Fruit fly (Drosophila melanogaster) whole organism, embryonic: ENCODE measurements around the gene mRpS23.

Source experiments
- Atf-2 ChIP-seq: fragments of 200-800 bp; sonication (Bioruptor generic); optimal IDR thresholded peaks from 2 replicates; lab custom pipeline; 2016; ENCODE audit warnings: missing biosample characterization, missing genetic modification characterization
- B-H2 ChIP-seq: fragments of 200-800 bp; sonication (Bioruptor generic); optimal IDR thresholded peaks from 2 replicates; lab custom pipeline; 2018; ENCODE audit warnings: missing biosample characterization, mild to moderate bottlenecking, missing genetic modification characterization
- Blimp-1 ChIP-seq: fragments of 200-800 bp; sonication (Bioruptor generic); optimal IDR thresholded peaks from 3 replicates; lab custom pipeline; 2018; ENCODE audit warnings: missing biosample characterization, missing genetic modification characterization, mild to moderate bottlenecking, moderate library complexity, missing genetic modification reagents
- CG12391 ChIP-seq: fragments of 200-800 bp; sonication (Bioruptor generic); optimal IDR thresholded peaks from 3 replicates; lab custom pipeline; 2018; ENCODE audit warnings: missing biosample characterization, mild to moderate bottlenecking, missing genetic modification characterization, moderate library complexity
- CG13775 ChIP-seq: fragments of 200-800 bp; sonication (Bioruptor generic); optimal IDR thresholded peaks from 3 replicates; lab custom pipeline; 2017; ENCODE audit warnings: missing biosample characterization, mild to moderate bottlenecking, missing genetic modification characterization
- CG14860 ChIP-seq: fragments of 200-800 bp; sonication (Bioruptor generic); IDR thresholded peaks from 3 replicates; pipeline ENCODE4 v1.3.6; 2022; ENCODE audit warnings: missing biosample characterization, missing genetic modification characterization; ENCODE audit not compliant: partially characterized antibody
- CG15601 ChIP-seq: fragments of 200-800 bp; sonication (Bioruptor generic); optimal IDR thresholded peaks from 3 replicates; lab custom pipeline; 2019; ENCODE audit warnings: missing biosample characterization, mild to moderate bottlenecking, missing genetic modification characterization, moderate library complexity
- CG16815 ChIP-seq: fragments of 200-800 bp; sonication (Bioruptor generic); optimal IDR thresholded peaks from 3 replicates; lab custom pipeline; 2017; ENCODE audit warnings: missing biosample characterization, mild to moderate bottlenecking, missing genetic modification characterization
- CG18599 ChIP-seq: fragments of 200-800 bp; sonication (Bioruptor generic); optimal IDR thresholded peaks from 3 replicates; lab custom pipeline; 2017; ENCODE audit warnings: missing biosample characterization, missing genetic modification characterization, mild to moderate bottlenecking, moderate library complexity, missing genetic modification reagents
- CG2120 ChIP-seq: fragments of 200-800 bp; sonication (Bioruptor generic); optimal IDR thresholded peaks from 3 replicates; lab custom pipeline; 2016; ENCODE audit warnings: missing biosample characterization, missing genetic modification characterization
- CG2678 ChIP-seq: fragments of 200-800 bp; sonication (Bioruptor generic); optimal IDR thresholded peaks from 3 replicates; lab custom pipeline; 2019; ENCODE audit warnings: missing biosample characterization, mild to moderate bottlenecking, missing genetic modification characterization, moderate library complexity
- CG3163 ChIP-seq: fragments of 200-800 bp; sonication (Bioruptor generic); optimal IDR thresholded peaks from 3 replicates; lab custom pipeline; 2016; ENCODE audit warnings: missing biosample characterization, missing genetic modification characterization
- CG3281 ChIP-seq: fragments of 200-800 bp; sonication (Bioruptor generic); optimal IDR thresholded peaks from 3 replicates; lab custom pipeline; 2017; ENCODE audit warnings: missing biosample characterization, mild to moderate bottlenecking, missing genetic modification characterization
- CG6689 ChIP-seq: fragments of 200-800 bp; sonication (Bioruptor generic); IDR thresholded peaks from 2 replicates; pipeline ENCODE4 v1.3.6; 2022; ENCODE audit warnings: missing biosample characterization, missing genetic modification characterization
- CG6765 ChIP-seq: fragments of 200-800 bp; sonication (Bioruptor generic); optimal IDR thresholded peaks from 3 replicates; lab custom pipeline; 2017; ENCODE audit warnings: missing biosample characterization, mild to moderate bottlenecking, missing genetic modification characterization
- CG7839 ChIP-seq: fragments of 200-800 bp; sonication (Bioruptor generic); optimal IDR thresholded peaks from 3 replicates; lab custom pipeline; 2018; ENCODE audit warnings: missing biosample characterization, mild to moderate bottlenecking, missing genetic modification characterization, moderate library complexity
- CG8281 ChIP-seq: fragments of 200-800 bp; sonication (Bioruptor generic); optimal IDR thresholded peaks from 2 replicates; lab custom pipeline; 2018; ENCODE audit warnings: missing biosample characterization, mild to moderate bottlenecking, missing genetic modification characterization, moderate library complexity
- Deaf1 ChIP-seq: fragments of 200-800 bp; optimal IDR thresholded peaks from 3 replicates; lab custom pipeline; 2019; ENCODE audit warnings: missing biosample characterization, mild to moderate bottlenecking, missing genetic modification characterization, moderate library complexity
- Doc3 ChIP-seq: fragments of 200-800 bp; sonication (Bioruptor generic); IDR thresholded peaks from 3 replicates; pipeline ENCODE4 v1.3.6; 2022; ENCODE audit warnings: missing biosample characterization, missing genetic modification characterization; ENCODE audit not compliant: partially characterized antibody
- Fer3 ChIP-seq: fragments of 200-800 bp; sonication (Bioruptor generic); optimal IDR thresholded peaks from 2 replicates; lab custom pipeline; 2018; ENCODE audit warnings: missing biosample characterization, mild to moderate bottlenecking, missing genetic modification characterization, moderate library complexity
- Hmr ChIP-seq: fragments of 200-800 bp; sonication (Bioruptor generic); optimal IDR thresholded peaks from 3 replicates; lab custom pipeline; 2017; ENCODE audit warnings: mild to moderate bottlenecking, missing biosample characterization, missing genetic modification reagents, missing genetic modification characterization
- Hr51 ChIP-seq, 2 experiments: fragments of 200-800 bp; sonication (Bioruptor generic); optimal IDR thresholded peaks; 2 replicates in 1 of 2; 3 replicates in 1 of 2; lab custom pipeline; 2016 to 2018; ENCODE audit warnings: missing biosample characterization in 2 of 2, missing genetic modification characterization in 2 of 2, mild to moderate bottlenecking in 1 of 2, moderate library complexity in 1 of 2
- Meics ChIP-seq: fragments of 200-800 bp; sonication (Bioruptor generic); optimal IDR thresholded peaks from 2 replicates; lab custom pipeline; 2017; ENCODE audit warnings: missing biosample characterization, mild to moderate bottlenecking, missing genetic modification characterization
- NC2β ChIP-seq: fragments of 200-800 bp; sonication (Bioruptor generic); optimal IDR thresholded peaks from 2 replicates; lab custom pipeline; 2016; ENCODE audit warnings: missing biosample characterization, missing genetic modification characterization
- Nf-YA ChIP-seq: fragments of 200-800 bp; sonication (Bioruptor generic); IDR thresholded peaks from 2 replicates; pipeline ENCODE4 v1.3.6; 2022; ENCODE audit warnings: missing biosample characterization, missing genetic modification characterization
- NfI ChIP-seq: fragments of 200-800 bp; sonication (Bioruptor generic); optimal IDR thresholded peaks from 3 replicates; lab custom pipeline; 2018; ENCODE audit warnings: missing biosample characterization, mild to moderate bottlenecking, missing genetic modification characterization, moderate library complexity
- PHDP ChIP-seq: fragments of 200-800 bp; sonication (Bioruptor generic); optimal IDR thresholded peaks from 3 replicates; lab custom pipeline; 2018; ENCODE audit warnings: missing biosample characterization, mild to moderate bottlenecking, missing genetic modification characterization, moderate library complexity
- Stat92E ChIP-seq, 3 experiments: fragments of >200 bp in 2 of 3; fragments of 200-800 bp in 1 of 3; sonication (Bioruptor generic) in 1 of 3; optimal IDR thresholded peaks; 2 replicates each; lab custom pipeline; 2017 to 2019; ENCODE audit warnings: missing biosample characterization in 3 of 3, missing genetic modification characterization in 3 of 3, mild to moderate bottlenecking in 1 of 3, moderate library complexity in 1 of 3
- Xbp1 ChIP-seq: fragments of 200-800 bp; sonication (Bioruptor generic); optimal IDR thresholded peaks from 3 replicates; lab custom pipeline; 2016; ENCODE audit warnings: missing biosample characterization, mild to moderate bottlenecking, missing genetic modification characterization
- cas ChIP-seq: fragments of 200-800 bp; sonication (Bioruptor generic); IDR thresholded peaks from 2 replicates; pipeline ENCODE4 v1.3.6; 2022; ENCODE audit warnings: missing biosample characterization, missing genetic modification characterization
- croc ChIP-seq: fragments of 200-800 bp; sonication (Bioruptor generic); conservative IDR thresholded peaks from 3 replicates; pipeline ENCODE4 v1.3.6; 2022; ENCODE audit warnings: missing biosample characterization, missing genetic modification characterization
- cwo ChIP-seq: fragments of 200-800 bp; sonication (Bioruptor generic); optimal IDR thresholded peaks from 3 replicates; lab custom pipeline; 2017; ENCODE audit warnings: missing biosample characterization, missing genetic modification characterization, mild to moderate bottlenecking, moderate library complexity, missing genetic modification reagents
- exex ChIP-seq: fragments of 200-800 bp; sonication (Bioruptor generic); optimal IDR thresholded peaks from 4 replicates; lab custom pipeline; 2018; ENCODE audit warnings: missing biosample characterization, mild to moderate bottlenecking, missing genetic modification characterization, moderate library complexity
- fd64A ChIP-seq: fragments of 200-800 bp; sonication (Bioruptor generic); optimal IDR thresholded peaks from 3 replicates; lab custom pipeline; 2018; ENCODE audit warnings: missing biosample characterization, mild to moderate bottlenecking, missing genetic modification characterization
- gem ChIP-seq: fragments of 200-800 bp; sonication (Bioruptor generic); optimal IDR thresholded peaks from 2 replicates; lab custom pipeline; 2019; ENCODE audit warnings: missing biosample characterization, mild to moderate bottlenecking, missing genetic modification characterization, moderate library complexity
- grau ChIP-seq: fragments of 200-800 bp; optimal IDR thresholded peaks from 3 replicates; lab custom pipeline; 2019; ENCODE audit warnings: missing biosample characterization, mild to moderate bottlenecking, missing genetic modification characterization, moderate library complexity
- ken ChIP-seq: fragments of 200-800 bp; sonication (Bioruptor generic); IDR thresholded peaks from 3 replicates; pipeline ENCODE4 v1.3.6; 2022; ENCODE audit warnings: missing biosample characterization, missing genetic modification characterization
- lab ChIP-seq: fragments of 200-800 bp; sonication (Bioruptor generic); optimal IDR thresholded peaks from 3 replicates; lab custom pipeline; 2017; ENCODE audit warnings: missing biosample characterization, missing genetic modification characterization, mild to moderate bottlenecking, moderate library complexity, missing genetic modification reagents
- lbe ChIP-seq: fragments of 200-800 bp; sonication (Bioruptor generic); optimal IDR thresholded peaks from 2 replicates; lab custom pipeline; 2016; ENCODE audit warnings: missing biosample characterization, mild to moderate bottlenecking, missing genetic modification characterization
- org-1 ChIP-seq: fragments of 200-800 bp; sonication (Bioruptor generic); optimal IDR thresholded peaks from 2 replicates; lab custom pipeline; 2017; ENCODE audit warnings: missing biosample characterization, missing genetic modification characterization
- p53 ChIP-seq: fragments of 200-800 bp; sonication (Bioruptor generic); optimal IDR thresholded peaks from 2 replicates; lab custom pipeline; 2016; ENCODE audit warnings: missing biosample characterization, missing genetic modification characterization
- ro ChIP-seq: fragments of 200-800 bp; sonication (Bioruptor generic); IDR thresholded peaks from 2 replicates; pipeline ENCODE4 v1.3.6; 2022; ENCODE audit warnings: missing biosample characterization, missing genetic modification characterization
- sim ChIP-seq: fragments of 200-800 bp; sonication (Bioruptor generic); IDR thresholded peaks from 2 replicates; pipeline ENCODE4 v1.3.6; 2022; ENCODE audit warnings: missing biosample characterization, missing genetic modification characterization
- sima ChIP-seq: fragments of 200-800 bp; sonication (Bioruptor generic); optimal IDR thresholded peaks from 2 replicates; lab custom pipeline; 2016; ENCODE audit warnings: missing biosample characterization, missing genetic modification characterization
- sug ChIP-seq: fragments of 200-800 bp; optimal IDR thresholded peaks from 2 replicates; lab custom pipeline; 2019; ENCODE audit warnings: missing biosample characterization, mild to moderate bottlenecking, missing genetic modification characterization, moderate library complexity
- unpg ChIP-seq: fragments of 200-800 bp; sonication (Bioruptor generic); optimal IDR thresholded peaks from 3 replicates; lab custom pipeline; 2018; ENCODE audit warnings: missing biosample characterization, mild to moderate bottlenecking, missing genetic modification characterization, moderate library complexity

Gene mRpS23

dm6 chr2L:13845178-13845577, 10.3 kb upstream of the mRpS23 start, which contains the start of gene CG8997 (continued):
- no peak for TF ChIP-seq NfI (GFP tag; lab: Kevin White, UChicago)
- TF ChIP-seq cwo, result peak; percentile 51

- TF ChIP-seq lab (GFP tag; lab: Kevin White, UChicago) (peak; percentile 22), Hr51 (GFP tag; optimal IDR thresholded peaks at IDR 0.05; lab: Kevin White, UChicago) (peak in 1 of 2 experiments; percentile 1), CG3163 (GFP tag; lab: Kevin White, UChicago) (no peak), lbe (GFP tag; lab: Kevin White, UChicago) (no peak), Nf-YA (no peak), PHDP (tag; lab: Kevin White, UChicago) (peak; percentile 7), CG7839 (tag; lab: Kevin White, UChicago) (peak; percentile 23), CG6689 (GFP tag; lab: Robert Waterston, UW) (no peak), unpg (peak; percentile 10), Meics (GFP tag; lab: Kevin White, UChicago) (peak; percentile 14), Hmr (peak; percentile 20), B-H2 (GFP tag; lab: Kevin White, UChicago) (no peak), CG2678 (peak; percentile 51), exex (tag; lab: Kevin White, UChicago) (peak; percentile 96), Stat92E (GFP tag; optimal IDR thresholded peaks at IDR 0.05; lab: Kevin White, UChicago) (no peak), Fer3 (tag; lab: Kevin White, UChicago) (peak; percentile 21), CG6765 (GFP tag; lab: Kevin White, UChicago) (no peak), Doc3 (GFP tag; lab: Robert Waterston, UW) (no peak), CG3281 (peak; percentile 31), croc (GFP tag; lab: Robert Waterston, UW) (no peak), cwo (peak; percentile 3), CG16815 (GFP tag; lab: Kevin White, UChicago) (no peak), grau (tag; lab: Kevin White, UChicago) (peak; percentile 42), CG2120 (peak; percentile 25), CG18599 (GFP tag; lab: Kevin White, UChicago) (peak; percentile 37), gem (peak; percentile 54), CG15601 (tag; lab: Kevin White, UChicago) (no peak), CG12391 (tag; lab: Kevin White, UChicago) (peak; percentile 24)
These were observed 8.9 kb upstream of the mRpS23 start, which contains the start of gene CG33306 for dm6 chr2L:13843692-13844284. CG33306 (minus strand) TSS chr2L:13843742.

- no peak for TF ChIP-seq ro (GFP tag; lab: Robert Waterston, UW)
- no peak for TF ChIP-seq CG2120
- no peak for TF ChIP-seq ken (GFP tag; lab: Robert Waterston, UW)
- TF ChIP-seq cwo, result peak; percentile 45
- no peak for TF ChIP-seq NC2β
- peak; percentile 75 for TF ChIP-seq sug (tag; lab: Kevin White, UChicago)
- no peak for TF ChIP-seq Blimp-1
- TF ChIP-seq CG14860, result no peak
- no peak for TF ChIP-seq cas (GFP tag; lab: Robert Waterston, UW)
- no peak for TF ChIP-seq CG8281 (tag; lab: Kevin White, UChicago)
- TF ChIP-seq p53 (GFP tag; lab: Kevin White, UChicago), result no peak
- TF ChIP-seq Atf-2, result no peak
- no peak for TF ChIP-seq fd64A (GFP tag; lab: Kevin White, UChicago)
- TF ChIP-seq sima (GFP tag; lab: Kevin White, UChicago), result no peak
- no peak for TF ChIP-seq Xbp1 (GFP tag; lab: Kevin White, UChicago)
- TF ChIP-seq org-1 (GFP tag; lab: Kevin White, UChicago), result no peak
- no peak for TF ChIP-seq CG13775 (GFP tag; lab: Kevin White, UChicago)
- no peak for TF ChIP-seq sim (GFP tag; lab: Robert Waterston, UW)
- TF ChIP-seq exex (tag; lab: Kevin White, UChicago), result peak; percentile 86
- TF ChIP-seq Deaf1 (tag; lab: Kevin White, UChicago), result no peak
- no peak for TF ChIP-seq Meics (GFP tag; lab: Kevin White, UChicago)
These were observed 7.7 kb upstream of the mRpS23 start for dm6 chr2L:13842572-13842971.
